Worm (Caenorhabditis elegans): ENCODE results near the gene AH9.3.

AH9.3 gene

DNA sequence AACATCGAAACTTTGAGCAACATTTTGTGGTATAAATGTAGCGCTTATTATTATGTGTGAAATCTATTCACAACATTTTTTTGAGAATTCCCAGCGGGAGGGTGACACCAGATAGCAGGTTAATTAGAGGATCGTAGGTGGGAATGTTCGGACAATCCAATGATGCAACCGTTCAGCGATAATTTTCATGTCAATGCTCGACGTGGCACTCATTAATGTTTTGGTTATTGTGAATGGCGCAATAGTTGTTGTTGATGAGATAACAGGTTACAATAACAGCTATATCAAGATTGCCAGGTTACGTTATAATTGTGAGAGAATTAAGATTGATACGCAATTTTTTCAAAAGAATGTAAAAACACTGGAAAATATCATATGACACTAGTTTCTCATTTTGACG is 29.6 kb downstream of the AH9.3 start:
- TF ChIP-seq ZK546.5 (tag; optimal IDR thresholded peaks at IDR 0.05) = no peak
- TF ChIP-seq ceh-16 (tag; optimal IDR thresholded peaks at IDR 0.05) = no peak
- TF ChIP-seq nhr-237 (tag; optimal IDR thresholded peaks at IDR 0.05) = no peak
- no peak for TF ChIP-seq R02D3.7 (tag; optimal IDR thresholded peaks at IDR 0.05)
- no peak for TF ChIP-seq lin-11 (tag; optimal IDR thresholded peaks at IDR 0.05)
- no peak for TF ChIP-seq zag-1 (tag; optimal IDR thresholded peaks at IDR 0.05)
- TF ChIP-seq nhr-21 (tag; optimal IDR thresholded peaks at IDR 0.05) = no peak
- no peak for TF ChIP-seq ztf-1 (GFP tag; conservative IDR thresholded peaks at IDR 0.05)
- TF ChIP-seq alr-1 (tag; optimal IDR thresholded peaks at IDR 0.05) = no peak
- no peak for TF ChIP-seq ztf-4 (tag; optimal IDR thresholded peaks at IDR 0.05)
- TF ChIP-seq dmd-4 (tag; optimal IDR thresholded peaks at IDR 0.05) = no peak
- no peak for TF ChIP-seq fos-1 (tag; optimal IDR thresholded peaks at IDR 0.05)
- no peak for TF ChIP-seq lin-13 (GFP tag; optimal IDR thresholded peaks at IDR 0.05)

DNA sequence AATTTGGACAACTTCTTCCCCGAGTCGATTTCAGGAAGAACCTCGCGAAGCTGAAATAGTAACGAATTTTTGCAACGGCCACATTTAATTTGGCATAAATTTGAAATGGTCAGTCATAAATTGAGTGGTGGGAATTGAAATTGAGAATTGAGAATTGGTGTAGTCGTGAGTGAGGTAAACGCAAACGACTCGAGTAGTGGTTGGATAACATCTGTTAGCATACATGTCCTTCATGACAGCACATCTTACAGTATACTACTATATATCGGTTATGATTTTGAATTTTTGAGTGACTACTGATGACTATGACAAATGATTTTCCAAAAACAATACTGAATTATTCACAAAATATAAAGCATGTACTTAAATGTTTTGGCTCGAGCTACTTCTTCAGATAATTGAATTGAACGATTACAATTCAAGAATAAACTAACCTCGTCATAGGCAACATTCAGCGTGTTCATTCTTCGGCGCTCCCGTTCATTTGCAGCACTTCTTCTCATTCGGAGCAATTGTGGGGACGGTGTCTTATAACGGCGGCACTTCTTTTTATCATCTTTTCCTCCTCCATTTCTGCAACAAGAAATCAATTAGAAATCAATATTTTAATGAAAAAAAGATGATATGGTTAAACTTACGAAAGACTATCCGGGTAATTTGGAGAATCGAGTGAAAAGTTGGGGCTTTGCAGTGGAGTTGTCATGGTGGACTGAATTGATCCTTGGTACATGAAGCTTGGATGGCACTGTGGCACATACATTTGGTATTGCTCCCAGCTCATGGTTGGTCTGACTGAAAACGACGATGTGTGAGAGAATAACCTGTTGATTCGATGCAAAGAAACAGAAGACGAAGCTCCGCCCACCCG is 31.4 kb downstream of the AH9.3 start, which contains the start of gene lin-32:
Gene lin-32 (minus strand): TSS at position 818 of the 868 bp plus-strand sequence.
- TF ChIP-seq nhr-129 (tag; optimal IDR thresholded peaks at IDR 0.05) = no peak
- no peak for TF ChIP-seq ceh-82 (tag; optimal IDR thresholded peaks at IDR 0.05)
- no peak for TF ChIP-seq ZK546.5 (tag; optimal IDR thresholded peaks at IDR 0.05)
- no peak for TF ChIP-seq ama-1 (optimal IDR thresholded peaks at IDR 0.05)
- no peak for TF ChIP-seq F13H6.1 (tag; optimal IDR thresholded peaks at IDR 0.05)
- TF ChIP-seq egl-27 (tag; optimal IDR thresholded peaks at IDR 0.05) = no peak
- TF ChIP-seq mab-5 (tag; optimal IDR thresholded peaks at IDR 0.05) = no peak
- no peak for TF ChIP-seq peb-1 (tag; optimal IDR thresholded peaks at IDR 0.05)
- no peak for TF ChIP-seq sma-3 (GFP tag; optimal IDR thresholded peaks at IDR 0.05)
- no peak for TF ChIP-seq unc-39 (tag; optimal IDR thresholded peaks at IDR 0.05)
- TF ChIP-seq R02D3.7 (tag; optimal IDR thresholded peaks at IDR 0.05) = no peak
- TF ChIP-seq nhr-11 (tag; optimal IDR thresholded peaks at IDR 0.05) = no peak
- no peak for TF ChIP-seq snpc-4 (tag; optimal IDR thresholded peaks at IDR 0.05)
- TF ChIP-seq lin-13 (GFP tag; optimal IDR thresholded peaks at IDR 0.05) = no peak
- TF ChIP-seq unc-55 (GFP tag; optimal IDR thresholded peaks at IDR 0.05) = no peak
- TF ChIP-seq nhr-6 (tag; optimal IDR thresholded peaks at IDR 0.05) = no peak
- TF ChIP-seq nhr-23 (tag; optimal IDR thresholded peaks at IDR 0.05) = no peak
- no peak for TF ChIP-seq aly-2 (tag; optimal IDR thresholded peaks at IDR 0.05)

DNA sequence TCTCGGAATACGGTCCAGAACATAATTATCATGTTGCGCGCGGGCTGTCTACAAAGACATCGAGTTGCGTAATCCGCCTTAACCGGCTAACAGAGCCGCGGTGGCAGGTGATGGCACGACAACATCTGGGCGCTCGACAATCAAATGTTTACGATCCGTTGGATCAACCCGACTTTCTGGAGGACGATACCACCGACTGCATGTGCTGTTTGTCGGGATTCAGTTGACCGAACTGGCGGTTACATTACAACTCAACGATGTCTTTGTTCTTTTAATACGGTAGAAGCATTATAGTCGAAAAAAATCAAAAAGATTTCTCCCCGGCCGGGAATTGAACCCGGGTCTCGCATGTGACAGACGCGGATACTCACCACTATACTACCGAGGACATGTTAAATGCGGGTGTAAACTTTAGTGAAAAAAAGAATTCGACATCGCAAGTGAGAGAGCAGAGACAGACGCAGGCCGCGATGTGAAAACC is 34.0 kb downstream of the AH9.3 start:
- TF ChIP-seq R02D3.7 (tag; optimal IDR thresholded peaks at IDR 0.05) = no peak
- TF ChIP-seq nhr-77 (tag; optimal IDR thresholded peaks at IDR 0.05) = no peak
- peak; percentile 41 for TF ChIP-seq nhr-25 (tag; optimal IDR thresholded peaks at IDR 0.05)
- no peak for TF ChIP-seq ZK546.5 (tag; optimal IDR thresholded peaks at IDR 0.05)
- TF ChIP-seq snpc-4 (tag; optimal IDR thresholded peaks at IDR 0.05) = peak; percentile 48
- peak; percentile 76 for TF ChIP-seq nhr-21 (tag; optimal IDR thresholded peaks at IDR 0.05)
- TF ChIP-seq sem-4 (tag; optimal IDR thresholded peaks at IDR 0.05) = peak; percentile 24
- no peak for TF ChIP-seq unc-62 (GFP tag; optimal IDR thresholded peaks at IDR 0.05)
- peak; percentile 22 for TF ChIP-seq nhr-6 (tag; optimal IDR thresholded peaks at IDR 0.05)
- peak; percentile 53 to 66 for TF ChIP-seq lsy-2 (tag; optimal IDR thresholded peaks at IDR 0.05)
- peak; percentile 69 for TF ChIP-seq lin-11 (tag; optimal IDR thresholded peaks at IDR 0.05)
- TF ChIP-seq nhr-10 (tag; optimal IDR thresholded peaks at IDR 0.05) = no peak
- TF ChIP-seq sma-3 (GFP tag; optimal IDR thresholded peaks at IDR 0.05) = peak; percentile 55
- no peak for TF ChIP-seq elt-1 (tag; optimal IDR thresholded peaks at IDR 0.05)
- TF ChIP-seq fos-1 (tag; optimal IDR thresholded peaks at IDR 0.05) = peak; percentile 38
- peak; percentile 77 for TF ChIP-seq nhr-129 (tag; optimal IDR thresholded peaks at IDR 0.05)
- peak; percentile 50 for TF ChIP-seq Y55F3AM.14 (GFP tag; optimal IDR thresholded peaks at IDR 0.05)
- no peak for TF ChIP-seq nhr-237 (tag; optimal IDR thresholded peaks at IDR 0.05)
- TF ChIP-seq lin-13 (GFP tag; optimal IDR thresholded peaks at IDR 0.05) = peak; percentile 70
- TF ChIP-seq ama-1 (optimal IDR thresholded peaks at IDR 0.05) = no peak
- peak; percentile 44 for TF ChIP-seq zag-1 (tag; optimal IDR thresholded peaks at IDR 0.05)
- TF ChIP-seq crh-2 (tag; optimal IDR thresholded peaks at IDR 0.05) = peak; percentile 71
- TF ChIP-seq gmeb-1 (tag; optimal IDR thresholded peaks at IDR 0.05) = peak; percentile 44
- TF ChIP-seq sma-9 (GFP tag; optimal IDR thresholded peaks at IDR 0.05) = peak; percentile 81
- no peak for TF ChIP-seq sma-9 (tag; optimal IDR thresholded peaks at IDR 0.05)
- TF ChIP-seq mdl-1 (tag; optimal IDR thresholded peaks at IDR 0.05) = peak in 1 of 2 experiments; percentile 26
- TF ChIP-seq C34F6.9 (tag; optimal IDR thresholded peaks at IDR 0.05) = peak; percentile 55
- TF ChIP-seq mab-5 (tag; optimal IDR thresholded peaks at IDR 0.05) = no peak
- no peak for TF ChIP-seq nhr-23 (tag; optimal IDR thresholded peaks at IDR 0.05)
- peak; percentile 76 for TF ChIP-seq unc-55 (GFP tag; optimal IDR thresholded peaks at IDR 0.05)
- peak; percentile 54 for TF ChIP-seq F13H6.1 (tag; optimal IDR thresholded peaks at IDR 0.05)

All from whole organism, L2 larva.